Worm (Caenorhabditis elegans) whole organism, L3 larva: ENCODE results near the gene F19G12.4.

Experiments
- R02D3.7 ChIP-seq: fragments of 150-350 bp; optimal IDR thresholded peaks from 2 replicates; lab custom pipeline; 2014; ENCODE audit warnings: missing biosample characterization, missing genetic modification characterization
- ZK546.5 ChIP-seq: sonication (generic microtip); optimal IDR thresholded peaks from 2 replicates; lab custom pipeline; 2017; ENCODE audit warnings: missing biosample characterization, missing genetic modification characterization
- aly-2 ChIP-seq: fragments of 150-350 bp; optimal IDR thresholded peaks from 2 replicates; lab custom pipeline; 2014; ENCODE audit warnings: missing biosample characterization, missing genetic modification characterization
- ama-1 ChIP-seq: fragments of 150-350 bp; optimal IDR thresholded peaks from 2 replicates; lab custom pipeline; 2018
- ceh-16 ChIP-seq: sonication (generic microtip); optimal IDR thresholded peaks from 2 replicates; lab custom pipeline; 2017; ENCODE audit warnings: missing biosample characterization, missing genetic modification characterization
- ceh-28 ChIP-seq: fragments of 150-350 bp; optimal IDR thresholded peaks from 2 replicates; lab custom pipeline; 2014; ENCODE audit warnings: missing biosample characterization, missing genetic modification reagents, missing genetic modification characterization
- ceh-82 ChIP-seq: fragments of 150-350 bp; optimal IDR thresholded peaks from 2 replicates; lab custom pipeline; 2014; ENCODE audit warnings: missing biosample characterization, missing genetic modification characterization
- ceh-9 ChIP-seq: sonication (generic microtip); optimal IDR thresholded peaks from 2 replicates; lab custom pipeline; 2018; ENCODE audit warnings: missing biosample characterization, missing genetic modification characterization
- daf-12 ChIP-seq: fragments of 150-350 bp; optimal IDR thresholded peaks from 2 replicates; lab custom pipeline; 2014; ENCODE audit warnings: missing biosample characterization, missing genetic modification reagents, missing genetic modification characterization
- egl-27 ChIP-seq: sonication (generic microtip); optimal IDR thresholded peaks from 4 replicates; lab custom pipeline; 2017; ENCODE audit warnings: missing biosample characterization, missing genetic modification reagents, missing genetic modification characterization
- egl-5 ChIP-seq: fragments of 150-350 bp; optimal IDR thresholded peaks from 2 replicates; lab custom pipeline; 2017; ENCODE audit warnings: missing biosample characterization, missing genetic modification reagents, missing genetic modification characterization, inconsistent platforms
- elt-1 ChIP-seq: fragments of 150-350 bp; optimal IDR thresholded peaks from 2 replicates; lab custom pipeline; 2014; ENCODE audit warnings: missing biosample characterization, missing genetic modification characterization
- elt-2 ChIP-seq: sonication (generic microtip); optimal IDR thresholded peaks from 2 replicates; lab custom pipeline; 2016; ENCODE audit warnings: missing genetic modification reagents, mild to moderate bottlenecking, missing genetic modification characterization, missing compliant biosample characterization
- elt-3 ChIP-seq, 3 experiments: fragments of 150-350 bp in 1 of 3; sonication (generic microtip) in 2 of 3; optimal IDR thresholded peaks; 2 replicates in 2 of 3; 4 replicates in 1 of 3; lab custom pipeline; 2014 to 2017; ENCODE audit warnings: missing biosample characterization in 3 of 3, missing genetic modification characterization in 3 of 3
- eor-1 ChIP-seq, 2 experiments: fragments of 150-350 bp; optimal IDR thresholded peaks; 2 replicates each; lab custom pipeline; 2014 to 2018; ENCODE audit warnings: missing biosample characterization in 2 of 2, missing genetic modification characterization in 2 of 2
- fkh-10 ChIP-seq: sonication (generic microtip); optimal IDR thresholded peaks from 2 replicates; lab custom pipeline; 2017; ENCODE audit warnings: missing biosample characterization, missing genetic modification reagents, missing genetic modification characterization
- fkh-2 ChIP-seq: fragments of 150-350 bp; optimal IDR thresholded peaks from 2 replicates; lab custom pipeline; 2014; ENCODE audit warnings: missing biosample characterization, missing genetic modification reagents, missing genetic modification characterization
- fos-1 ChIP-seq: fragments of 150-350 bp; optimal IDR thresholded peaks from 2 replicates; lab custom pipeline; 2014; ENCODE audit warnings: missing biosample characterization, missing genetic modification characterization
- hmg-11 ChIP-seq: sonication (generic microtip); optimal IDR thresholded peaks from 2 replicates; lab custom pipeline; 2016; ENCODE audit warnings: missing genetic modification characterization, missing compliant biosample characterization
- jun-1 ChIP-seq: fragments of 150-350 bp; optimal IDR thresholded peaks from 2 replicates; lab custom pipeline; 2014; ENCODE audit warnings: missing biosample characterization, missing genetic modification reagents, missing genetic modification characterization
- lin-15B ChIP-seq: fragments of 150-350 bp; optimal IDR thresholded peaks from 2 replicates; lab custom pipeline; 2014; ENCODE audit warnings: missing biosample characterization, missing genetic modification characterization
- lin-39 ChIP-seq: fragments of 150-350 bp; optimal IDR thresholded peaks from 2 replicates; lab custom pipeline; 2018; ENCODE audit warnings: missing biosample characterization, missing genetic modification reagents, missing genetic modification characterization
- lsy-12 ChIP-seq: sonication (generic microtip); optimal IDR thresholded peaks from 2 replicates; lab custom pipeline; 2016; ENCODE audit warnings: mild to moderate bottlenecking, missing genetic modification characterization, missing compliant biosample characterization
- mdl-1 ChIP-seq: fragments of 150-350 bp; optimal IDR thresholded peaks from 2 replicates; lab custom pipeline; 2014; ENCODE audit warnings: missing biosample characterization, missing genetic modification characterization
- mml-1 ChIP-seq: fragments of 150-350 bp; sonication (generic microtip); optimal IDR thresholded peaks from 3 replicates; lab custom pipeline; 2014; ENCODE audit warnings: missing biosample characterization, missing genetic modification characterization
- nfya-1 ChIP-seq: sonication (generic microtip); optimal IDR thresholded peaks from 2 replicates; lab custom pipeline; 2017; ENCODE audit warnings: missing genetic modification characterization, mild to moderate bottlenecking, missing compliant biosample characterization, antibody characterized with exemption, moderate library complexity; ENCODE audit not compliant: insufficient read depth
- nhr-11 ChIP-seq: fragments of 150-350 bp; optimal IDR thresholded peaks from 2 replicates; lab custom pipeline; 2014; ENCODE audit warnings: missing biosample characterization, missing genetic modification characterization
- nhr-12 ChIP-seq: fragments of 150-350 bp; optimal IDR thresholded peaks from 2 replicates; lab custom pipeline; 2014; ENCODE audit warnings: missing biosample characterization, missing genetic modification characterization
- nhr-23 ChIP-seq: fragments of 150-350 bp; optimal IDR thresholded peaks from 2 replicates; lab custom pipeline; 2014; ENCODE audit warnings: missing biosample characterization, missing genetic modification reagents, missing genetic modification characterization
- nhr-237 ChIP-seq: fragments of 150-350 bp; optimal IDR thresholded peaks from 2 replicates; lab custom pipeline; 2014; ENCODE audit warnings: missing biosample characterization, missing genetic modification characterization
- nhr-25 ChIP-seq: sonication (generic microtip); optimal IDR thresholded peaks from 2 replicates; lab custom pipeline; 2017; ENCODE audit warnings: missing biosample characterization, missing genetic modification characterization
- nhr-28 ChIP-seq: fragments of 150-350 bp; optimal IDR thresholded peaks from 2 replicates; lab custom pipeline; 2014; ENCODE audit warnings: missing biosample characterization, missing genetic modification characterization
- nhr-43 ChIP-seq: sonication (generic microtip); optimal IDR thresholded peaks from 2 replicates; lab custom pipeline; 2016; ENCODE audit warnings: mild to moderate bottlenecking, missing genetic modification characterization, missing compliant biosample characterization; ENCODE audit not compliant: poor library complexity, severe bottlenecking
- nhr-67 ChIP-seq: fragments of 150-350 bp; optimal IDR thresholded peaks from 2 replicates; lab custom pipeline; 2014; ENCODE audit warnings: missing biosample characterization, missing genetic modification characterization
- nhr-76 ChIP-seq: fragments of 150-350 bp; sonication (generic microtip); optimal IDR thresholded peaks from 5 replicates; lab custom pipeline; 2014; ENCODE audit warnings: missing biosample characterization, missing genetic modification characterization
- nhr-77 ChIP-seq: fragments of 150-350 bp; optimal IDR thresholded peaks from 2 replicates; lab custom pipeline; 2014; ENCODE audit warnings: missing biosample characterization, missing genetic modification characterization
- pha-4 ChIP-seq: fragments of 150-350 bp; optimal IDR thresholded peaks from 2 replicates; lab custom pipeline; 2014; ENCODE audit warnings: missing biosample characterization, missing genetic modification reagents, missing genetic modification characterization
- pqm-1 ChIP-seq: fragments of 150-350 bp; optimal IDR thresholded peaks from 2 replicates; lab custom pipeline; 2017; ENCODE audit warnings: missing biosample characterization, missing genetic modification characterization, inconsistent platforms
- sea-2 ChIP-seq: fragments of 150-350 bp; sonication (generic microtip); optimal IDR thresholded peaks from 4 replicates; lab custom pipeline; 2014; ENCODE audit warnings: missing biosample characterization, missing genetic modification reagents, missing genetic modification characterization
- skn-1 ChIP-seq: fragments of 150-350 bp; optimal IDR thresholded peaks from 2 replicates; lab custom pipeline; 2014; ENCODE audit warnings: missing biosample characterization, missing genetic modification characterization
- snpc-4 ChIP-seq: fragments of 150-350 bp; optimal IDR thresholded peaks from 2 replicates; lab custom pipeline; 2014; ENCODE audit warnings: missing biosample characterization, missing genetic modification characterization
- tbx-2 ChIP-seq: sonication (generic microtip); optimal IDR thresholded peaks from 2 replicates; lab custom pipeline; 2016; ENCODE audit warnings: mild to moderate bottlenecking, missing genetic modification characterization, missing compliant biosample characterization
- unc-39 ChIP-seq: sonication (generic microtip); optimal IDR thresholded peaks from 4 replicates; lab custom pipeline; 2017; ENCODE audit warnings: missing biosample characterization, missing genetic modification characterization
- unc-62 ChIP-seq: fragments of 150-350 bp; sonication (generic microtip); optimal IDR thresholded peaks from 4 replicates; lab custom pipeline; 2014; ENCODE audit warnings: missing biosample characterization, missing genetic modification reagents, missing genetic modification characterization
- zag-1 ChIP-seq: fragments of 150-350 bp; optimal IDR thresholded peaks from 2 replicates; lab custom pipeline; 2014; ENCODE audit warnings: missing biosample characterization, missing genetic modification characterization
- ztf-11 ChIP-seq: fragments of 150-350 bp; optimal IDR thresholded peaks from 2 replicates; lab custom pipeline; 2014; ENCODE audit warnings: missing biosample characterization, missing genetic modification characterization
- ztf-4 ChIP-seq: fragments of 150-350 bp; optimal IDR thresholded peaks from 2 replicates; lab custom pipeline; 2014; ENCODE audit warnings: missing biosample characterization, missing genetic modification characterization

The F19G12.4 gene

DNA sequence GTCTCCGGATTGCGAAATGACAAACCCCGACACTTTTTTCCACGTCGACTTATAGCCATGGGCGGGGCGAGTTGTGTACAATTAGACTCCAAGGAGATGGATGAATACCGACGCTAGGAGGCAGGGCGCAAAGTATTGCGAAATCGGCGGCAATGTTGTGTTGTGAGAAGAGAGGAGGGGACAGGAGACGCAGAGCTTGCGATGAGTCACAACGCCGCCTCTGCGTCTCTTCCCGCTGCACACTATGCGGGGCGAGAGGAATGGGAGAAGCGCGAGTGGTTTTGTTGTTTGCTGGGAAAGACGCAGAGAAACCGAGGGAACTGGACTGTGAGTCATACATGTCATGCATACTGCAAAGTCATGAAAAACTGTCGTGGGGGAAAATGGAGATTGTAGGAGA, 37.3 kb downstream of the F19G12.4 start:
- TF ChIP-seq elt-3 (tag; optimal IDR thresholded peaks at IDR 0.05; lab: Kevin White, UChicago) (peak in 2 of 3 experiments; percentile 44 to 77), unc-39 (tag; lab: Kevin White, UChicago) (peak; percentile 16), lsy-12 (peak; percentile 90), R02D3.7 (peak; percentile 57), egl-5 (tag; lab: Kevin White, UChicago) (peak; percentile 17), ZK546.5 (tag; lab: Kevin White, UChicago) (no peak), nfya-1 (tag; lab: Kevin White, UChicago) (peak; percentile 88), jun-1 (tag; lab: Kevin White, UChicago) (peak; percentile 99), nhr-67 (tag; lab: Kevin White, UChicago) (no peak), zag-1 (tag; lab: Kevin White, UChicago) (no peak), fkh-2 (tag; lab: Kevin White, UChicago) (peak; percentile 27), lin-39 (tag; lab: Kevin White, UChicago) (peak; percentile 93), mdl-1 (peak; percentile 76), ztf-11 (no peak), sea-2 (GFP tag; lab: Kevin White, UChicago) (peak; percentile 86), pha-4 (peak; percentile 94), nhr-23 (tag; lab: Kevin White, UChicago) (peak; percentile 93), fos-1 (tag; lab: Kevin White, UChicago) (peak; percentile 100), skn-1 (tag; lab: Kevin White, UChicago) (peak; percentile 83), elt-1 (tag; lab: Kevin White, UChicago) (peak; percentile 6), ama-1 (peak; percentile 77), elt-2 (tag; lab: Kevin White, UChicago) (peak; percentile 83), ceh-9 (no peak), ceh-28 (tag; lab: Kevin White, UChicago) (peak; percentile 82), lin-15B (tag; lab: Kevin White, UChicago) (peak; percentile 48), unc-62 (GFP tag; lab: Kevin White, UChicago) (peak; percentile 64), fkh-10 (GFP tag; lab: Kevin White, UChicago) (peak; percentile 44), pqm-1 (peak; percentile 55), ceh-82 (tag; lab: Kevin White, UChicago) (peak; percentile 81), mml-1 (tag; lab: Kevin White, UChicago) (no peak), ztf-4 (tag; lab: Kevin White, UChicago) (no peak), nhr-28 (tag; lab: Kevin White, UChicago) (no peak), tbx-2 (tag; lab: Kevin White, UChicago) (peak; percentile 84), egl-27 (tag; lab: Kevin White, UChicago) (peak; percentile 90), nhr-25 (peak; percentile 98), snpc-4 (peak; percentile 79), daf-12 (tag; lab: Kevin White, UChicago) (no peak), nhr-12 (tag; lab: Kevin White, UChicago) (no peak), ceh-16 (tag; lab: Kevin White, UChicago) (no peak), nhr-237 (tag; lab: Kevin White, UChicago) (no peak), hmg-11 (tag; lab: Kevin White, UChicago) (peak; percentile 94), nhr-43 (tag; lab: Kevin White, UChicago) (peak; percentile 74), nhr-77 (tag; lab: Kevin White, UChicago) (peak; percentile 25), aly-2 (tag; lab: Kevin White, UChicago) (no peak), nhr-76 (tag; lab: Kevin White, UChicago) (no peak), nhr-11 (tag; lab: Kevin White, UChicago) (peak; percentile 84), eor-1 (tag; optimal IDR thresholded peaks at IDR 0.05; lab: Kevin White, UChicago) (no peak)
